Worm (Caenorhabditis elegans) whole organism, L1 larva: ENCODE results near the gene C54D1.7.

Experiments used
- alr-1 ChIP-seq: fragments of 200-800 bp; sonication (Bioruptor generic); optimal IDR thresholded peaks from 2 replicates; lab custom pipeline; 2018; ENCODE audit warnings: borderline replicate concordance, mild to moderate bottlenecking, missing genetic modification characterization, missing compliant biosample characterization
- elt-2 ChIP-seq: sonication (generic microtip); optimal IDR thresholded peaks from 2 replicates; lab custom pipeline; 2016; ENCODE audit warnings: missing genetic modification characterization, mild to moderate bottlenecking, inconsistent platforms, missing compliant biosample characterization, missing genetic modification reagents
- unc-98 ChIP-seq: fragments of 200-800 bp; sonication (Bioruptor generic); IDR thresholded peaks from 2 replicates; pipeline ENCODE4 v1.3.6; 2022; ENCODE audit warnings: missing genetic modification characterization, missing compliant biosample characterization
- zag-1 ChIP-seq: fragments of 150-350 bp; optimal IDR thresholded peaks from 2 replicates; lab custom pipeline; 2014; ENCODE audit warnings: missing biosample characterization, missing genetic modification characterization

DNA sequence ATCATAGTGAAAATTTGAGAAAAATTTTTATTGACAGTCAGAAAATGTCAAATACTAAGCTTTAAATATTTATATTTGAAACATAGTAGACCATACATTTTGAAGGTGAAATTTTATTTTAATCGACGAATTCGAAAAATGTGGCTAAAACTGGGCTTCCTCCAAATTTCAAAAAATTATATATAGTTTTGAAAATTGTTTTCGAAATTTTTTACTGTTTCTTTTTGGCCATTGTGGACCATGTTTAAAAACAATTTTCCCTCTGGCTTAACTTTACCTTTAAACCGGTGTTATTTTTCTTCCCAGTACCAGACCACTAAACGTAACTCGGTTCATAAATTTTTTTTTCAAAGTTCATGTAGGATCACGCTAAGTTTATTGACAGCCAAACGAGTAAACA, 33.2 kb downstream of the C54D1.7 start:
- no peak for TF ChIP-seq alr-1 (tag; lab: Kevin White, UChicago)
- TF ChIP-seq elt-2 (tag; lab: Kevin White, UChicago): no peak
- no peak for TF ChIP-seq unc-98 (GFP tag; lab: Robert Waterston, UW)
- TF ChIP-seq zag-1 (tag; lab: Kevin White, UChicago): no peak
